Worm (Caenorhabditis elegans) whole organism, midembryonic: ENCODE data around the gene R02F11.9.

ENCODE experiments used
- T22C8.4 ChIP-seq: fragments of 200-800 bp; sonication (Bioruptor generic); IDR thresholded peaks from 2 replicates; pipeline ENCODE4 v1.3.6; 2022; ENCODE audit warnings: missing genetic modification characterization, missing compliant biosample characterization
- med-1 ChIP-seq: sonication (generic microtip); optimal IDR thresholded peaks from 2 replicates; lab custom pipeline; 2017; ENCODE audit warnings: missing genetic modification characterization, mild to moderate bottlenecking, missing compliant biosample characterization, antibody characterized with exemption, missing genetic modification reagents; ENCODE audit not compliant: insufficient read depth
- ztf-29 ChIP-seq: fragments of 200-800 bp; sonication (Bioruptor generic); IDR thresholded peaks from 2 replicates; pipeline ENCODE4 v1.3.6; 2022; ENCODE audit warnings: missing genetic modification reagents, missing genetic modification characterization, missing compliant biosample characterization

DNA sequence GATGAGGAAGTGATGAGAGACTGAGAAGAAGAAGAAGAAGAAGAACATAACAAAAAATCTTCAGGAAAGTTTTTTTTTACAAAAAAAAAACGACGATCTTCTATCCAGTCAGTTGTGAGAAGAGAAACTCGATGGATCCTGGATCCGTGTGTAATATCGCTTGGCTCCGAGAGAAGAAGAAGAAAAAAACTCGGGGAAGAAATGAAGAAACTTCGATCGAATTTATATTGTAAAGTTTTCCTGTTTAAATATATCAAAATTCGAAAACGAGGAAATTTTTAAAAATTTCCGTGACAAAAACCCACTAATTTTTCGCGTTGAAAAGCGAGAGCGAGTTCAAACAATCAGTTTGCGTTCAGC is 36.0 kb downstream of the R02F11.9 start, which contains the start of gene adss-1:
- TF ChIP-seq ztf-29 (GFP tag; lab: Robert Waterston, UW), result no peak
- TF ChIP-seq med-1, result no peak
- no peak for TF ChIP-seq T22C8.4 (GFP tag; lab: Robert Waterston, UW)
